Worm (Caenorhabditis elegans): ENCODE measurements around the gene nep-15.

- TF ChIP-seq snpc-4 (tag; optimal IDR thresholded peaks at IDR 0.05) (no peak), ceh-82 (tag; optimal IDR thresholded peaks at IDR 0.05) (no peak), lir-3 (tag; optimal IDR thresholded peaks at IDR 0.05; ENCODE audit: poor library complexity) (no peak), ceh-90 (tag; optimal IDR thresholded peaks at IDR 0.05) (no peak), efl-1 (optimal IDR thresholded peaks at IDR 0.05) (no peak), efl-1 (GFP tag; optimal IDR thresholded peaks at IDR 0.05 in 1 of 2) (no peak), ztf-11 (tag; optimal IDR thresholded peaks at IDR 0.05) (no peak), sup-37 (GFP tag; optimal IDR thresholded peaks at IDR 0.05) (no peak), rnt-1 (tag; optimal IDR thresholded peaks at IDR 0.05) (no peak), ets-5 (GFP tag; IDR thresholded peaks at IDR 0.05) (no peak), aha-1 (tag; optimal IDR thresholded peaks at IDR 0.05) (no peak), elt-2 (tag; optimal IDR thresholded peaks at IDR 0.05) (no peak)
Observed at ce11 chrX:8413130-8413529, 41.1 kb downstream of the nep-15 start, which contains the start of gene F08F1.4.
